Worm (Caenorhabditis elegans) whole organism, L4/young adult: ENCODE data around the gene dpf-1.

Experiments used
- W03F9.2 ChIP-seq: fragments of 150-350 bp; optimal IDR thresholded peaks from 2 replicates; lab custom pipeline; 2014; ENCODE audit warnings: missing biosample characterization, missing genetic modification characterization
- dao-5 ChIP-seq: sonication (generic microtip); optimal IDR thresholded peaks from 2 replicates; lab custom pipeline; 2016; ENCODE audit warnings: missing genotype, missing genetic modification characterization, moderate library complexity, missing compliant biosample characterization
- him-1 ChIP-seq: sonication (generic microtip); optimal IDR thresholded peaks from 2 replicates; lab custom pipeline; 2016; ENCODE audit warnings: missing genotype, missing genetic modification reagents, missing genetic modification characterization, missing compliant biosample characterization

dpf-1 gene

ce11 chrV:15448865-15449264 lies 22.3 kb upstream of the dpf-1 start, which contains the start of gene T26H5.14:
Gene T26H5.14, plus strand, starts transcription at chrV:15449165.
- TF ChIP-seq dao-5 (no peak), him-1 (no peak), W03F9.2 (tag; lab: Kevin White, UChicago) (no peak)

ce11 chrV:15451421-15451820 lies 19.7 kb upstream of the dpf-1 start, which contains the start of gene srw-33:
Gene srw-33, minus strand, starts transcription at chrV:15451521.
- TF ChIP-seq him-1 (no peak), dao-5 (no peak), W03F9.2 (tag; lab: Kevin White, UChicago) (no peak)

- TF ChIP-seq W03F9.2 (tag; lab: Kevin White, UChicago) (no peak), dao-5 (no peak), him-1 (no peak)
Observed at ce11 chrV:15454322-15454721, 16.8 kb upstream of the dpf-1 start.

ce11 chrV:15459088-15459487 lies 12.0 kb upstream of the dpf-1 start, which contains the start of gene str-71:
Gene str-71, minus strand, starts transcription at chrV:15459188.
- TF ChIP-seq him-1 (no peak), dao-5 (no peak), W03F9.2 (tag; lab: Kevin White, UChicago) (no peak)

ce11 chrV:15464402-15464801 lies 6.7 kb upstream of the dpf-1 start, which contains the start of gene rocf-1:
Gene rocf-1, minus strand, starts transcription at chrV:15464502.
- TF ChIP-seq him-1 (no peak), W03F9.2 (tag; lab: Kevin White, UChicago) (no peak), dao-5 (no peak)

- TF ChIP-seq him-1 (peak; percentile 92), W03F9.2 (tag; lab: Kevin White, UChicago) (peak; percentile 71), dao-5 (peak; percentile 87)
Observed at ce11 chrV:15465032-15465727, 5.9 kb upstream of the dpf-1 start, which contains the start of gene pqn-71. Gene pqn-71, plus strand, starts transcription at chrV:15465677.

ce11 chrV:15466017-15466416 lies 5.1 kb upstream of the dpf-1 start:
- TF ChIP-seq him-1 (no peak), W03F9.2 (tag; lab: Kevin White, UChicago) (no peak), dao-5 (no peak)

- no peak for TF ChIP-seq W03F9.2 (tag; lab: Kevin White, UChicago)
- TF ChIP-seq dao-5 = no peak
- no peak for TF ChIP-seq him-1
Observed at ce11 chrV:15466719-15467118, 4.4 kb upstream of the dpf-1 start.

ce11 chrV:15478597-15478996 lies 7.5 kb downstream of the dpf-1 start, which contains the start of gene C06B8.2:
Gene C06B8.2, minus strand, starts transcription at chrV:15478749.
- TF ChIP-seq dao-5 (no peak), W03F9.2 (tag; lab: Kevin White, UChicago) (no peak), him-1 (no peak)

ce11 chrV:15479107-15479506 lies 8.0 kb downstream of the dpf-1 start:
- no peak for TF ChIP-seq him-1
- TF ChIP-seq W03F9.2 (tag; lab: Kevin White, UChicago) = no peak
- no peak for TF ChIP-seq dao-5

ce11 chrV:15479825-15480224 lies 8.7 kb downstream of the dpf-1 start:
- no peak for TF ChIP-seq dao-5

ce11 chrV:15480505-15481075 lies 9.5 kb downstream of the dpf-1 start:
- TF ChIP-seq dao-5 (no peak), W03F9.2 (tag; lab: Kevin White, UChicago) (no peak), him-1 (no peak)

- TF ChIP-seq him-1 (no peak), W03F9.2 (tag; lab: Kevin White, UChicago) (no peak), dao-5 (no peak)
Observed at ce11 chrV:15481374-15481773, 10.2 kb downstream of the dpf-1 start, which contains the start of gene nhr-150. Gene nhr-150, minus strand, starts transcription at chrV:15481465.

ce11 chrV:15483563-15483962 lies 12.4 kb downstream of the dpf-1 start:
- TF ChIP-seq him-1 (no peak), dao-5 (no peak), W03F9.2 (tag; lab: Kevin White, UChicago) (no peak)

ce11 chrV:15484537-15484936 lies 13.4 kb downstream of the dpf-1 start, which contains the start of gene C06B8.3:
Gene C06B8.3, minus strand, starts transcription at chrV:15484637.
- TF ChIP-seq him-1 (no peak), dao-5 (no peak), W03F9.2 (tag; lab: Kevin White, UChicago) (no peak)
